Fruit fly (Drosophila melanogaster) S2 (cell line): ENCODE results near the gene hay.

Experiments
- CG8478 ChIP-seq: fragments of >200 bp; optimal IDR thresholded peaks from 2 replicates; lab custom pipeline; 2018
- CTCF ChIP-seq, 2 experiments: fragments of >200 bp; optimal IDR thresholded peaks; 2 replicates each; lab custom pipeline; 2018

The hay gene

dm6 chr3L:10666511-10667003 lies 35.7 kb downstream of the hay start:
- TF ChIP-seq CTCF (optimal IDR thresholded peaks at IDR 0.05; lab: Kevin White, UChicago), result no peak
- no peak for TF ChIP-seq CG8478 (lab: Kevin White, UChicago)

DNA sequence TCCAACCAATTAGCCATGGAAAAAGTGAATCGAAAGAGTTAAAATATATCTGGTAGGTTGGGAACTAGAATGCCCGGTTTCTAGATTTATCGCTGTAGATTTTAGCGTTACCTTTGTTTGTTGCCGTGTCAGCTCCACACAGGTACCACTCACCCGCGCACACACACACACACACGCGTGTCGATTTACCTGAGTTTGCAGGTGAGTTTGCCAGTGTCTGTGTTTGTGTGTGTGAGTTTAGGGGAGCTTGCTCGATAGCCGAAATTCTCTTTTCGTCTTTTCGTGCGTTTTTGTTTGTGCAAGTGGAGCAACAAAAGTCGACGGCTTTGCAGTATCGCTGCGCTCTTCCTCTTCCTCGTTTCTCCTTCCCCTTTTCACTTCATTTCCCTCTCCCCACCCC lies 36.5 kb downstream of the hay start:
- no peak for TF ChIP-seq CG8478 (lab: Kevin White, UChicago)
- TF ChIP-seq CTCF (optimal IDR thresholded peaks at IDR 0.05; lab: Kevin White, UChicago), result no peak

dm6 chr3L:10669592-10670400 lies 38.9 kb downstream of the hay start:
- TF ChIP-seq CG8478 (lab: Kevin White, UChicago), result no peak
- no peak for TF ChIP-seq CTCF (optimal IDR thresholded peaks at IDR 0.05; lab: Kevin White, UChicago)

- no peak for TF ChIP-seq CG8478 (lab: Kevin White, UChicago)
- TF ChIP-seq CTCF (optimal IDR thresholded peaks at IDR 0.05; lab: Kevin White, UChicago), result no peak
These were observed 41.7 kb downstream of the hay start for dm6 chr3L:10672540-10672939.

DNA sequence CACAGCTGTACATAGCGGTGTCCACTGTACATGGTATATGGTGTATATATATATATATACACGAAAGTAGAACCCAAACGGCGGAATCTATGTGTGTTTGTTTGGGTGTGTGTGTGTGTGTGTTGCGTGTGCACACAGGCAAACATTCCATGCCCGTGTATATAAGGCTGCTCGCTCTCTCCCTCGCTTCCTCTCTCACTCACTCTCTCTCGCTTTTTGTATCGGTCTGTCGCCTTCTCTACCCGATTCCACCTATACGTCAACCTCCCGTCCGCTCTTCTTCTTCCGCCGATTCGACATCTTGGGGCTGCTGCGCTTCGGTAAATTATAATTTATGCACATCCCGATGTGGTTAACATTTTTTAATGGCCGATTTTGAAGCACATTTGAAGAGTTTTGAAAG lies 43.3 kb downstream of the hay start:
- no peak for TF ChIP-seq CTCF (optimal IDR thresholded peaks at IDR 0.05; lab: Kevin White, UChicago)
- TF ChIP-seq CG8478 (lab: Kevin White, UChicago), result no peak

DNA sequence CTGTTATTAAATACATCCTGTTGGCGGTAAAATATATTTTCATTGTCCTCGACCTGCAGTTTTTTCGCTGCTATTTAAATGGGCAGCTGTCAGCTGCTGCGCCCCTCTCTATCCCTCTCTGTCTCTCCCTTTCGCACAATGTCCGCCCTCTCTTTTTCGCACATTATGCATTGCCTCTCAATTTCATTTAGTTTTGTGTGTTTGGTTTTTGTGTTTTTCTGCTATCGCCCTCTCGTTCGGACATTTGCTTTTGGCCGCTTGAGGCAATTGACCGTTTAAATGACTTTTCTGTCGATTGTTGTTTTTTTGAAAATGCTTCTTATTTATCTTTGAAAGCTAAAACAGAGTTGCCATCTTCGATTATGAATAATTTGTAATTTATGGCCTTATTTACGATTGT lies 44.1 kb downstream of the hay start:
- TF ChIP-seq CTCF (optimal IDR thresholded peaks at IDR 0.05; lab: Kevin White, UChicago) (no peak), CG8478 (lab: Kevin White, UChicago) (no peak)

DNA sequence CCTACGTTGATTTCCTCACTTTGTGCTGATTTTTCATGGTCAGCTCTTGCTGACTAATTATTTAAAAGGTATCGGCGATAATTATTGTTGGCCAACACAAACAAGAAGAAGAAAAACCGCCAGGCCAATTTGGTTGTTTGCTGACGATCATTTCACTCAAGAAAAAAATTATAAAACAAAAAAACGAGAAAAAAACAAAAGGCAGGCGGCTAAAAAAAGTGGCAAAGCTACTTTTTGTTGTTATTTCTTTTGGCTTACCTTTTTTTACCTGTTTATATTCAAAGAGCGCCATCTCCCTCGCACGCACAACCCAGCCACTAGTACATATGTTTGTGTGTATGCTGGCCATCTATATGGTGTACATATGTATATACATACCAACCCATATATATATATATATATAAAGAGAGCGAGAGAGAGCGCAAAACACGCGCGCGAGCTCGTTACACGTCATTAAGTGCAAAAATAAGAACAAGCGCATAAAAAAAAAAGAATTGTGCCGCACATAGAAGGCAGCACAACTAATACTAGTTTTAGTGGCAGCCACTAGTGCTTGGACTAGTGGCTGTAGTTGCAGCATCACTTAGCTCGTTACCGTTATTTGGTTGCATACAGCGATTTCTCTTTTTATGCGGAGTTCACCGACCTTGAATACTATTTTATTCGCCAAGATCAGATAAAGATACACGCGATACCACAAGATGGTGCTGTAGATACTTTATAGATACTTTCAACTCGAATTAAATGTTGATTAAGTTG lies 44.9 kb downstream of the hay start:
- no peak for TF ChIP-seq CTCF (optimal IDR thresholded peaks at IDR 0.05; lab: Kevin White, UChicago)
- no peak for TF ChIP-seq CG8478 (lab: Kevin White, UChicago)

- TF ChIP-seq CG8478 (lab: Kevin White, UChicago) (no peak), CTCF (optimal IDR thresholded peaks at IDR 0.05; lab: Kevin White, UChicago) (no peak)
These were observed 46.9 kb downstream of the hay start for dm6 chr3L:10677816-10678215.

DNA sequence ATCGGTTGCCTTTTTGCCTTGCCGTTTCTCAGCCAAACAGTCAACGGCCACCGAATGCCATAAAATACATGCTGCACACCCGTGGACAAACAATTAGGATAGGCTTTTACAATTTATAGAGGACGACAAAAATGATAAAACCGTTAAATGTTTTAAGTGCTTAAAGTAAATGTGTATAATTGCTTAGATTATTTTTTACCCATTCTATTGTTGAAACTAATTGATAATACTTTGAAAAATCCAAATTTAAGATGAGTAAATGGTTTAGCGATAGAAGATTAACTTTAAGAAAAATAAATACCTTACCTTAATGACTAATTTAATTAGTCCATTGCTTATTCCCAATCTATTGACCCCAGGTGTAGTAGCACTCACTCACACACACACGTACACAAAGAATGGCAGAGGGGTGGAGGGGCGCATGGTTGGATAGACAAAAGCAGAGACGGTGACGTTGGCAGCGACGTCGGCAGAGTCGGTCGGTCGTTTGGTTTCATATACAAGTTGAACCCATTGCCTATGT lies 47.7 kb downstream of the hay start:
- TF ChIP-seq CG8478 (lab: Kevin White, UChicago), result no peak
- no peak for TF ChIP-seq CTCF (optimal IDR thresholded peaks at IDR 0.05; lab: Kevin White, UChicago)

dm6 chr3L:10679711-10680154 lies 48.9 kb downstream of the hay start:
- TF ChIP-seq CG8478 (lab: Kevin White, UChicago) (no peak), CTCF (optimal IDR thresholded peaks at IDR 0.05; lab: Kevin White, UChicago) (no peak)

DNA sequence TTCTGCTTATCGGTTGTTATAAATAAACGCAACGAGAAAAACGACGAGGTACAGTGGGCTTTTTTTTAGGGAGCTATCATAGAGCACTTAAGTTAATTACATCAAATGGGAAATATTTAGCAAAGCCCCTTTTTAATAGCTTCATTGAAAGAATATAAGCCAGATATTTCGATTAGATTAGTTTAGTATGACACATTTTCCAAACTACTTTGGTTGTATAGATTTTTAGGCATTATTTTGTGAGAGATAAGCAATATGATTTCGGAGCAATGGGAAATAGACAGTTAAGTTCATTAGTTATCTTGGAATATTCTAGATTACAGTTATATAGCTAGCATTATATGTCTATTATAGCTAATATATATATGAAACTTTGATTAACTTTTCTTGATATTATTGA lies 49.3 kb downstream of the hay start:
- TF ChIP-seq CTCF (optimal IDR thresholded peaks at IDR 0.05; lab: Kevin White, UChicago), result no peak
- no peak for TF ChIP-seq CG8478 (lab: Kevin White, UChicago)

DNA sequence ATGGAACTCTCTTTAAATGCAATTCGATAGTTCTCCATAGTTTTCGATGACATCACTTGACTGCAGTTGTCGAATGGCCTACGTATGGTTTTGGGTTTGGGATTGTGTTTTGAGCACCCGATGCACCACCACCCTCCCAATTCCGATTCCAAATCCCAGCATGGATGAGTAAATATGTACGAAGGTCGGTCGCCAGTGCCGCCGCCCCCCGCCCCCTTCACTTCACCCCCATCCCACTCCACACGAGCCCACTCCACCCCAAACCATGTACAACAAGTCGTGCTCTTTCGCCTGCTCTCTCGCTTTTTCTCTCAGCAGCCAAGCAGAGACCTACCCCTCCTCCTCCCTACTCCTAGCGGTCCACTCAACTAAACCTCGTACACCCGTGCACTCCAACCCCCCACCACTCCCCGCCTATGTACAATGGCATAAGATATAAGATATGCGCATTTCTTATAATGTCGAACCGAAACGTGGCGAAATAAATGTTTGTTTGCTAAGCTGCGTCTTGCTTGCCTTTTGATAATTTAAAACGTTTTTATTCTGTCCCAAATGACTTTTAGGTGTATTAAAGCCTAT lies 49.9 kb downstream of the hay start:
- TF ChIP-seq CG8478 (lab: Kevin White, UChicago), result no peak
- TF ChIP-seq CTCF (optimal IDR thresholded peaks at IDR 0.05; lab: Kevin White, UChicago), result no peak

dm6 chr3L:10681814-10682213 lies 50.9 kb downstream of the hay start:
- TF ChIP-seq CG8478 (lab: Kevin White, UChicago) (no peak), CTCF (optimal IDR thresholded peaks at IDR 0.05; lab: Kevin White, UChicago) (no peak)

DNA sequence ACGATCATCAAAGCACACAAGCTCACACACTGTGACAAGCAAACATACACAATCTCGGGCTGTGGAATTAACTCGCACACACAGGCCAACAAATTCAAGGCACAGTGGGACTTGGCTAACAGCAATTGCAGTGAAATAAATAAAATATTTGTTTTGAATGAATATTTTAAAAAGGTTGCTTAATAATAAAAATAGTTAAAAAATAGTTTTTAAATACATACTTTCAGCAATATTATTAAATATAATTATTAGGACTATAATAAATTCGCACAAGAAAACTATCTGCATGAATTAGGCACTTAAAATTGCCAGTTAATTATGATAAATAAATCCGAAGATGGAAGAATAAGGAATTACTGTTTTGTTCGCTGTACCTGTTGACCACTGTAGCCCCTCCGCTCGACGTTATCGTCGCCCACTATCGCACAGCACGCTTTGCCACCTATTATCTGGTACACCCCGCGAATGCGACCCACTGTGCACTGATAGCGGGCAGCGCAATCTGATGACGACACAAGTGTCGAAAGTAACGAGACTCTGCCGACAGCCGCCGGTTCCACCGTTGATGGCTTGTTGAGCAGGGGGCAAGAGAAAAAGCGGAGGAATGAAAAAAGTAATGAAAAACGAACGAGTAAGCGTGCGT lies 52.0 kb downstream of the hay start:
- TF ChIP-seq CTCF (optimal IDR thresholded peaks at IDR 0.05; lab: Kevin White, UChicago) (no peak), CG8478 (lab: Kevin White, UChicago) (no peak)
